Worm (Caenorhabditis elegans): ENCODE measurements around the gene B0034.1.
A peak's percentile ranks its signal among the peaks of the same experiment; 100 is the strongest.

B0034.1 gene

ce11 chrII:5968037-5968436 is at the start of gene B0034.1:
Gene B0034.1, plus strand, starts transcription at chrII:5968337.
- no peak for TF ChIP-seq hlh-13 (GFP tag; optimal IDR thresholded peaks at IDR 0.05)
- no peak for TF ChIP-seq odd-2 (tag; optimal IDR thresholded peaks at IDR 0.05)
- TF ChIP-seq ceh-34 (tag; optimal IDR thresholded peaks at IDR 0.05), result no peak
- no peak for TF ChIP-seq gmeb-2 (tag; optimal IDR thresholded peaks at IDR 0.05)
- TF ChIP-seq unc-42 (tag; optimal IDR thresholded peaks at IDR 0.05), result no peak
- TF ChIP-seq nhr-232 (tag; optimal IDR thresholded peaks at IDR 0.05), result no peak
- TF ChIP-seq ceh-22 (tag; optimal IDR thresholded peaks at IDR 0.05), result no peak
- no peak for TF ChIP-seq pha-2 (tag; optimal IDR thresholded peaks at IDR 0.05)
- no peak for TF ChIP-seq ceh-30 (tag; optimal IDR thresholded peaks at IDR 0.05)
- no peak for TF ChIP-seq hlh-8 (tag; optimal IDR thresholded peaks at IDR 0.05)
- TF ChIP-seq C08G9.2 (tag; optimal IDR thresholded peaks at IDR 0.05), result no peak
- TF ChIP-seq ztf-16 (tag; optimal IDR thresholded peaks at IDR 0.05), result no peak

ce11 chrII:5921620-5922019 is 46.5 kb upstream of the B0034.1 start, which contains the start of gene vrk-1:
Gene vrk-1, plus strand, starts transcription at chrII:5921967.
- no peak for TF ChIP-seq fkh-6 (tag; optimal IDR thresholded peaks at IDR 0.05)
- TF ChIP-seq pat-9 (tag; optimal IDR thresholded peaks at IDR 0.05), result no peak
- no peak for TF ChIP-seq pha-4 (tag; optimal IDR thresholded peaks at IDR 0.05)
- TF ChIP-seq ceh-34 (tag; optimal IDR thresholded peaks at IDR 0.05), result no peak
- no peak for TF ChIP-seq ceh-45 (GFP tag; IDR thresholded peaks at IDR 0.05)
- no peak for TF ChIP-seq tbx-7 (tag; optimal IDR thresholded peaks at IDR 0.05)
- TF ChIP-seq F13H6.1 (tag; optimal IDR thresholded peaks at IDR 0.05), result no peak
- TF ChIP-seq dmd-4 (tag; optimal IDR thresholded peaks at IDR 0.05; ENCODE audit: borderline replicate concordance), result no peak
- TF ChIP-seq ceh-14 (tag; optimal IDR thresholded peaks at IDR 0.05), result no peak
- no peak for TF ChIP-seq madf-2 (tag; optimal IDR thresholded peaks at IDR 0.05)
- TF ChIP-seq rnt-1 (tag; optimal IDR thresholded peaks at IDR 0.05), result no peak
- no peak for TF ChIP-seq unc-42 (tag; optimal IDR thresholded peaks at IDR 0.05)
- TF ChIP-seq K02D7.2 (tag; optimal IDR thresholded peaks at IDR 0.05), result no peak
- TF ChIP-seq ref-2 (tag; optimal IDR thresholded peaks at IDR 0.05), result no peak
- TF ChIP-seq T23F11.4 (GFP tag; optimal IDR thresholded peaks at IDR 0.05), result no peak
- no peak for TF ChIP-seq ceh-24 (tag; optimal IDR thresholded peaks at IDR 0.05)
- no peak for TF ChIP-seq hlh-13 (GFP tag; optimal IDR thresholded peaks at IDR 0.05)

DNA sequence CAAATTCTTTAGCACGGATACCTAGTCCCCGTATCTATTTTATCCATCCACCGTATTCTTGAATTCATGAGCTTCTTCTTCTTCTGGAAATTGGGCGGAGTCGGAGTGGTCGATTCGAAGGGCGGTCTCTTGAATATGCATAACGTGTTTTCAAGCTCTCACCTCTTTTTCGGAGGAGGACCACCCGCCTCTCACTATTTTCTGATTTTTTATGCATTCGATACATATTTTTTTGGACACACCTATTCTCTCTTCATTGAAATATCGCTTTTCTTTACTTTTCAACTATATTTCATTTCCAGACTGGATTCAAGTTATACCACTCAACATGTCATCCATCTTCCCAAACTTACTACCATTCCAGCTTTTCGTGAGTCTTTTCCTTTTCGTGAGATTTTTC is 39.6 kb upstream of the B0034.1 start, which contains the start of gene egl-44:
Gene egl-44 (plus strand): TSS at position 301 of the 400 bp plus-strand sequence.
- TF ChIP-seq unc-86 (tag; optimal IDR thresholded peaks at IDR 0.05) (no peak), madf-2 (tag; optimal IDR thresholded peaks at IDR 0.05) (no peak)

- TF ChIP-seq ceh-24 (tag; optimal IDR thresholded peaks at IDR 0.05) (no peak), nhr-11 (tag; optimal IDR thresholded peaks at IDR 0.05) (no peak), K09A11.1 (tag; optimal IDR thresholded peaks at IDR 0.05; ENCODE audit: insufficient read depth) (no peak), elt-2 (tag; optimal IDR thresholded peaks at IDR 0.05) (peak; percentile 39)
Measured at ce11 chrII:5930095-5930653, 38.0 kb upstream of the B0034.1 start.

ce11 chrII:5931109-5931508 is 37.0 kb upstream of the B0034.1 start:
- TF ChIP-seq pax-1 (tag; optimal IDR thresholded peaks at IDR 0.05) (no peak), syd-9 (tag; optimal IDR thresholded peaks at IDR 0.05) (no peak), ama-1 (optimal IDR thresholded peaks at IDR 0.05) (no peak), fax-1 (tag; optimal IDR thresholded peaks at IDR 0.05) (no peak), ref-2 (tag; optimal IDR thresholded peaks at IDR 0.05) (peak; percentile 45), C38D4.7 (GFP tag; optimal IDR thresholded peaks at IDR 0.05) (no peak), ceh-31 (tag; optimal IDR thresholded peaks at IDR 0.05) (no peak)

Measured in whole organism, late embryonic.